Fruit fly (Drosophila melanogaster) whole organism, embryonic: ENCODE measurements around the gene Drsl2.
A peak's percentile ranks its signal among the peaks of the same experiment; 100 is the strongest.

Source experiments
- Abd-B ChIP-seq: fragments of 200-800 bp; sonication (Bioruptor generic); optimal IDR thresholded peaks from 2 replicates; lab custom pipeline; 2018; ENCODE audit warnings: missing biosample characterization, mild to moderate bottlenecking, missing genetic modification characterization, moderate library complexity
- Atf-2 ChIP-seq: fragments of 200-800 bp; sonication (Bioruptor generic); optimal IDR thresholded peaks from 2 replicates; lab custom pipeline; 2016; ENCODE audit warnings: missing biosample characterization, missing genetic modification characterization
- Atf6 ChIP-seq: fragments of 200-800 bp; sonication (Bioruptor generic); IDR thresholded peaks from 2 replicates; pipeline ENCODE4 v1.3.6; 2022; ENCODE audit warnings: missing biosample characterization, missing genetic modification characterization
- BtbVII ChIP-seq: fragments of 200-800 bp; sonication (Bioruptor generic); optimal IDR thresholded peaks from 3 replicates; lab custom pipeline; 2017; ENCODE audit warnings: missing biosample characterization, mild to moderate bottlenecking, missing genetic modification characterization
- CG10543 ChIP-seq: fragments of 200-800 bp; sonication (Bioruptor generic); optimal IDR thresholded peaks from 3 replicates; lab custom pipeline; 2017; ENCODE audit warnings: missing biosample characterization, mild to moderate bottlenecking, missing genetic modification characterization, moderate library complexity
- CG11085 ChIP-seq: fragments of 200-800 bp; sonication (Bioruptor generic); IDR thresholded peaks from 2 replicates; pipeline ENCODE4 v1.3.6; 2022; ENCODE audit warnings: missing biosample characterization, missing genetic modification characterization
- CG13296 ChIP-seq: fragments of 200-800 bp; sonication (Bioruptor generic); optimal IDR thresholded peaks from 3 replicates; lab custom pipeline; 2018; ENCODE audit warnings: missing biosample characterization, mild to moderate bottlenecking, missing genetic modification characterization
- CG14441 ChIP-seq: fragments of 200-800 bp; sonication (Bioruptor generic); IDR thresholded peaks from 2 replicates; pipeline ENCODE4 v1.3.6; 2022; ENCODE audit warnings: missing biosample characterization, missing genetic modification characterization
- CG14860 ChIP-seq: fragments of 200-800 bp; sonication (Bioruptor generic); IDR thresholded peaks from 3 replicates; pipeline ENCODE4 v1.3.6; 2022; ENCODE audit warnings: missing biosample characterization, missing genetic modification characterization; ENCODE audit not compliant: partially characterized antibody
- CG16863 ChIP-seq: fragments of 200-800 bp; sonication (Bioruptor generic); optimal IDR thresholded peaks from 3 replicates; lab custom pipeline; 2016; ENCODE audit warnings: missing biosample characterization, missing genetic modification characterization
- CG17361 ChIP-seq: fragments of 200-800 bp; sonication (Bioruptor generic); IDR thresholded peaks from 3 replicates; pipeline ENCODE4 v1.3.6; 2022; ENCODE audit warnings: missing biosample characterization, missing genetic modification characterization
- CG2202 ChIP-seq: fragments of 200-800 bp; sonication (Bioruptor generic); optimal IDR thresholded peaks from 2 replicates; lab custom pipeline; 2018; ENCODE audit warnings: missing biosample characterization, mild to moderate bottlenecking, missing genetic modification characterization
- CG2678 ChIP-seq: fragments of 200-800 bp; sonication (Bioruptor generic); optimal IDR thresholded peaks from 3 replicates; lab custom pipeline; 2019; ENCODE audit warnings: missing biosample characterization, mild to moderate bottlenecking, missing genetic modification characterization, moderate library complexity
- CG8388 ChIP-seq: fragments of 200-800 bp; sonication (Bioruptor generic); optimal IDR thresholded peaks from 2 replicates; lab custom pipeline; 2019; ENCODE audit warnings: missing biosample characterization, mild to moderate bottlenecking, missing genetic modification characterization, moderate library complexity
- CrebB ChIP-seq: fragments of 200-800 bp; sonication (Bioruptor generic); optimal IDR thresholded peaks from 3 replicates; lab custom pipeline; 2018; ENCODE audit warnings: missing biosample characterization, mild to moderate bottlenecking, missing genetic modification characterization
- Fer1 ChIP-seq: fragments of 200-800 bp; sonication (Bioruptor generic); optimal IDR thresholded peaks from 2 replicates; lab custom pipeline; 2017; ENCODE audit warnings: missing biosample characterization, mild to moderate bottlenecking, missing genetic modification characterization
- GATAe ChIP-seq: fragments of 200-800 bp; sonication (Bioruptor generic); conservative IDR thresholded peaks from 2 replicates; pipeline ENCODE4 v1.3.6; 2022; ENCODE audit warnings: missing biosample characterization, missing genetic modification characterization
- Mes4 ChIP-seq: fragments of 200-800 bp; sonication (Bioruptor generic); optimal IDR thresholded peaks from 2 replicates; lab custom pipeline; 2016; ENCODE audit warnings: missing biosample characterization, missing genetic modification characterization
- Nf-YB ChIP-seq: fragments of 200-800 bp; sonication (Bioruptor generic); optimal IDR thresholded peaks from 3 replicates; lab custom pipeline; 2019; ENCODE audit warnings: missing biosample characterization, mild to moderate bottlenecking, missing genetic modification characterization, moderate library complexity
- Nf-YC ChIP-seq: fragments of 200-800 bp; optimal IDR thresholded peaks from 3 replicates; lab custom pipeline; 2019; ENCODE audit warnings: missing biosample characterization, mild to moderate bottlenecking, missing genetic modification characterization, moderate library complexity
- Pdp1 ChIP-seq, 2 experiments: fragments of 200-800 bp; sonication (Bioruptor generic); optimal IDR thresholded peaks; 3 replicates each; lab custom pipeline; 2016; ENCODE audit warnings: missing biosample characterization in 2 of 2, missing genetic modification characterization in 2 of 2, mild to moderate bottlenecking in 1 of 2, moderate library complexity in 1 of 2
- Sin3A ChIP-seq: fragments of >200 bp; optimal IDR thresholded peaks from 2 replicates; lab custom pipeline; 2018
- Sry-β ChIP-seq: fragments of 200-800 bp; sonication (Bioruptor generic); optimal IDR thresholded peaks from 2 replicates; lab custom pipeline; 2018; ENCODE audit warnings: missing biosample characterization, mild to moderate bottlenecking, missing genetic modification characterization, moderate library complexity
- Xrp1 ChIP-seq: fragments of 200-800 bp; sonication (Bioruptor generic); IDR thresholded peaks from 2 replicates; pipeline ENCODE4 v1.3.6; 2022; ENCODE audit warnings: missing biosample characterization, missing genetic modification characterization
- cato ChIP-seq: fragments of 200-800 bp; sonication (Bioruptor generic); optimal IDR thresholded peaks from 2 replicates; lab custom pipeline; 2016; ENCODE audit warnings: missing biosample characterization, missing genetic modification characterization, borderline replicate concordance
- chinmo ChIP-seq: fragments of 200-800 bp; sonication (Bioruptor generic); IDR thresholded peaks from 4 replicates; pipeline ENCODE4 v1.3.6; 2022; ENCODE audit warnings: missing biosample characterization, missing genetic modification characterization; ENCODE audit not compliant: partially characterized antibody
- crp ChIP-seq, 2 experiments: fragments of 200-800 bp; sonication (Bioruptor generic); optimal IDR thresholded peaks; 2 replicates in 1 of 2; 3 replicates in 1 of 2; lab custom pipeline; 2017; ENCODE audit warnings: missing biosample characterization in 2 of 2, missing genetic modification characterization in 2 of 2, mild to moderate bottlenecking in 1 of 2, moderate library complexity in 1 of 2
- exex ChIP-seq: fragments of 200-800 bp; sonication (Bioruptor generic); optimal IDR thresholded peaks from 4 replicates; lab custom pipeline; 2018; ENCODE audit warnings: missing biosample characterization, mild to moderate bottlenecking, missing genetic modification characterization, moderate library complexity
- gem ChIP-seq: fragments of 200-800 bp; sonication (Bioruptor generic); optimal IDR thresholded peaks from 2 replicates; lab custom pipeline; 2019; ENCODE audit warnings: missing biosample characterization, mild to moderate bottlenecking, missing genetic modification characterization, moderate library complexity
- insv ChIP-seq, 2 experiments: fragments of 200-800 bp; sonication (Bioruptor generic); optimal IDR thresholded peaks; 3 replicates each; lab custom pipeline; 2016 to 2018; ENCODE audit warnings: missing biosample characterization in 2 of 2, missing genetic modification characterization in 2 of 2
- lab ChIP-seq: fragments of 200-800 bp; sonication (Bioruptor generic); optimal IDR thresholded peaks from 3 replicates; lab custom pipeline; 2017; ENCODE audit warnings: missing biosample characterization, missing genetic modification characterization, mild to moderate bottlenecking, moderate library complexity, missing genetic modification reagents
- maf-S ChIP-seq: fragments of 200-800 bp; sonication (Bioruptor generic); optimal IDR thresholded peaks from 2 replicates; lab custom pipeline; 2016; ENCODE audit warnings: missing biosample characterization, missing genetic modification characterization
- pan ChIP-seq, 4 experiments: fragments of >200 bp in 3 of 4; fragments of 200-800 bp in 1 of 4; sonication (Bioruptor generic) in 1 of 4; optimal IDR thresholded peaks in 3 of 4; IDR thresholded peaks in 1 of 4; 2 replicates each; pipeline versions ENCODE4 v1.3.6 to Lab custom; 2017 to 2022; ENCODE audit warnings: missing biosample characterization in 2 of 4, missing genetic modification characterization in 2 of 4, mixed read lengths in 1 of 4
- prd ChIP-seq, 3 experiments: fragments of >200 bp in 2 of 3; fragments of 200-800 bp in 1 of 3; sonication (Bioruptor generic) in 1 of 3; optimal IDR thresholded peaks in 2 of 3; IDR thresholded peaks in 1 of 3; 2 replicates in 2 of 3; 3 replicates in 1 of 3; pipeline versions ENCODE4 v1.3.6 to Lab custom; 2017 to 2022; ENCODE audit warnings: missing biosample characterization in 1 of 3, missing genetic modification characterization in 1 of 3
- psq ChIP-seq: fragments of 200-800 bp; sonication (Bioruptor generic); optimal IDR thresholded peaks from 2 replicates; lab custom pipeline; 2017; ENCODE audit warnings: missing biosample characterization, missing genetic modification characterization
- ranshi ChIP-seq: fragments of 200-800 bp; sonication (Bioruptor generic); IDR thresholded peaks from 2 replicates; pipeline ENCODE4 v1.3.6; 2022; ENCODE audit warnings: missing biosample characterization, missing genetic modification characterization
- repo ChIP-seq: fragments of 200-800 bp; sonication (Bioruptor generic); optimal IDR thresholded peaks from 2 replicates; lab custom pipeline; 2016; ENCODE audit warnings: missing biosample characterization, missing genetic modification characterization
- scrt ChIP-seq: fragments of 200-800 bp; sonication (Bioruptor generic); optimal IDR thresholded peaks from 2 replicates; lab custom pipeline; 2018; ENCODE audit warnings: missing biosample characterization, mild to moderate bottlenecking, missing genetic modification characterization, moderate library complexity
- sd ChIP-seq: fragments of 200-800 bp; sonication (Bioruptor generic); optimal IDR thresholded peaks from 3 replicates; lab custom pipeline; 2018; ENCODE audit warnings: missing biosample characterization, mild to moderate bottlenecking, missing genetic modification characterization, moderate library complexity
- sens ChIP-seq: fragments of 200-800 bp; sonication (Bioruptor generic); peaks from one replicate; lab custom pipeline; 2016; ENCODE audit warnings: missing biosample characterization, missing genetic modification characterization
- sna ChIP-seq: fragments of 200-800 bp; sonication (Bioruptor generic); IDR thresholded peaks from 2 replicates; pipeline ENCODE4 v1.3.6; 2022; ENCODE audit warnings: missing biosample characterization, missing genetic modification characterization; ENCODE audit not compliant: partially characterized antibody
- sob ChIP-seq: fragments of 200-800 bp; sonication (Bioruptor generic); IDR thresholded peaks from 2 replicates; pipeline ENCODE4 v1.3.6; 2022; ENCODE audit warnings: missing biosample characterization, missing genetic modification characterization
- sug ChIP-seq: fragments of 200-800 bp; optimal IDR thresholded peaks from 2 replicates; lab custom pipeline; 2019; ENCODE audit warnings: missing biosample characterization, mild to moderate bottlenecking, missing genetic modification characterization, moderate library complexity
- tio ChIP-seq: fragments of 200-800 bp; sonication (Bioruptor generic); optimal IDR thresholded peaks from 2 replicates; lab custom pipeline; 2017; ENCODE audit warnings: missing biosample characterization, missing genetic modification characterization, inconsistent platforms
- trem ChIP-seq: fragments of 200-800 bp; optimal IDR thresholded peaks from 3 replicates; lab custom pipeline; 2019; ENCODE audit warnings: missing biosample characterization, mild to moderate bottlenecking, missing genetic modification characterization, moderate library complexity
- twi ChIP-seq: fragments of 200-800 bp; optimal IDR thresholded peaks from 2 replicates; lab custom pipeline; 2019; ENCODE audit warnings: missing biosample characterization, mild to moderate bottlenecking, missing genetic modification characterization, moderate library complexity

Drsl2 gene

dm6 chr3L:3348956-3349824, 35.0 kb downstream of the Drsl2 start:
- no peak for TF ChIP-seq Pdp1 (GFP tag; optimal IDR thresholded peaks at IDR 0.05; lab: Kevin White, UChicago)
- no peak for TF ChIP-seq repo (GFP tag; lab: Kevin White, UChicago)
- peak; percentile 8 for TF ChIP-seq sens (GFP tag; lab: Kevin White, UChicago)
- TF ChIP-seq CrebB (tag; lab: Kevin White, UChicago): peak; percentile 1
- 0 out of 4 replicates have a peak, but pooled peaks have one; percentile 21 for TF ChIP-seq chinmo (GFP tag; lab: Robert Waterston, UW)
- no peak for TF ChIP-seq ranshi
- TF ChIP-seq insv (GFP tag; optimal IDR thresholded peaks at IDR 0.05; lab: Kevin White, UChicago): no peak
- TF ChIP-seq Xrp1 (GFP tag; lab: Robert Waterston, UW): 0 out of 2 replicates have a peak, but pooled peaks have one; percentile 13
- TF ChIP-seq pan (optimal IDR thresholded peaks at IDR 0.05; lab: Kevin White, UChicago): no peak
- TF ChIP-seq pan (GFP tag; optimal IDR thresholded peaks at IDR 0.05 in 1 of 2, IDR thresholded peaks at IDR 0.05 in 1 of 2): no peak
- peak; percentile 5 for TF ChIP-seq CG13296
- TF ChIP-seq sd (tag; lab: Kevin White, UChicago): peak; percentile 96
- TF ChIP-seq cato (GFP tag; lab: Kevin White, UChicago): no peak
- TF ChIP-seq Atf-2 (GFP tag; lab: Kevin White, UChicago): no peak
- TF ChIP-seq prd (optimal IDR thresholded peaks at IDR 0.05; lab: Kevin White, UChicago): no peak
- TF ChIP-seq prd (GFP tag; IDR thresholded peaks at IDR 0.05; lab: Robert Waterston, UW): no peak
- TF ChIP-seq CG10543 (GFP tag; lab: Kevin White, UChicago): peak; percentile 48
- TF ChIP-seq twi (tag; lab: Kevin White, UChicago): peak; percentile 95
- no peak for TF ChIP-seq maf-S (GFP tag; lab: Kevin White, UChicago)
- TF ChIP-seq exex (tag; lab: Kevin White, UChicago): peak; percentile 94
- no peak for TF ChIP-seq CG17361 (GFP tag; lab: Robert Waterston, UW)
- TF ChIP-seq Atf6 (GFP tag; lab: Robert Waterston, UW): peak; percentile 36; the same call in 1 of the 2 replicates
- no peak for TF ChIP-seq CG2202 (tag; lab: Kevin White, UChicago)
- no peak for TF ChIP-seq CG8388 (GFP tag; lab: Kevin White, UChicago)
- TF ChIP-seq psq (GFP tag; lab: Kevin White, UChicago): no peak
- peak; percentile 53 for TF ChIP-seq GATAe
- no peak for TF ChIP-seq Abd-B (GFP tag; lab: Kevin White, UChicago)
- TF ChIP-seq sob (GFP tag; lab: Robert Waterston, UW): no peak
- peak; percentile 61 for TF ChIP-seq Nf-YB (GFP tag; lab: Kevin White, UChicago)
- no peak for TF ChIP-seq tio
- no peak for TF ChIP-seq gem (tag; lab: Kevin White, UChicago)
- TF ChIP-seq CG14441: no peak
- no peak for TF ChIP-seq Mes4 (GFP tag; lab: Kevin White, UChicago)
- TF ChIP-seq Sin3A (lab: Kevin White, UChicago): no peak
- peak; percentile 27 for TF ChIP-seq BtbVII (GFP tag; lab: Kevin White, UChicago)
- TF ChIP-seq CG16863 (GFP tag; lab: Kevin White, UChicago): no peak
- no peak for TF ChIP-seq CG14860 (GFP tag; lab: Robert Waterston, UW)
- no peak for TF ChIP-seq trem (tag; lab: Kevin White, UChicago)
- peak; percentile 35 for TF ChIP-seq sug
- no peak for TF ChIP-seq Sry-β (GFP tag; lab: Kevin White, UChicago)
- peak; percentile 17 for TF ChIP-seq Fer1
- peak; percentile 22 for TF ChIP-seq CG2678 (tag; lab: Kevin White, UChicago)
- TF ChIP-seq Nf-YC (tag; lab: Kevin White, UChicago): peak; percentile 69
- no peak for TF ChIP-seq sna
- TF ChIP-seq crp (GFP tag; optimal IDR thresholded peaks at IDR 0.05; lab: Kevin White, UChicago): no peak
- TF ChIP-seq lab (GFP tag; lab: Kevin White, UChicago): peak; percentile 12
- TF ChIP-seq scrt (GFP tag; lab: Kevin White, UChicago): no peak
- TF ChIP-seq CG11085 (GFP tag; lab: Robert Waterston, UW): no peak
